Fruit fly (Drosophila melanogaster): ENCODE results near the gene kuk.

DNA sequence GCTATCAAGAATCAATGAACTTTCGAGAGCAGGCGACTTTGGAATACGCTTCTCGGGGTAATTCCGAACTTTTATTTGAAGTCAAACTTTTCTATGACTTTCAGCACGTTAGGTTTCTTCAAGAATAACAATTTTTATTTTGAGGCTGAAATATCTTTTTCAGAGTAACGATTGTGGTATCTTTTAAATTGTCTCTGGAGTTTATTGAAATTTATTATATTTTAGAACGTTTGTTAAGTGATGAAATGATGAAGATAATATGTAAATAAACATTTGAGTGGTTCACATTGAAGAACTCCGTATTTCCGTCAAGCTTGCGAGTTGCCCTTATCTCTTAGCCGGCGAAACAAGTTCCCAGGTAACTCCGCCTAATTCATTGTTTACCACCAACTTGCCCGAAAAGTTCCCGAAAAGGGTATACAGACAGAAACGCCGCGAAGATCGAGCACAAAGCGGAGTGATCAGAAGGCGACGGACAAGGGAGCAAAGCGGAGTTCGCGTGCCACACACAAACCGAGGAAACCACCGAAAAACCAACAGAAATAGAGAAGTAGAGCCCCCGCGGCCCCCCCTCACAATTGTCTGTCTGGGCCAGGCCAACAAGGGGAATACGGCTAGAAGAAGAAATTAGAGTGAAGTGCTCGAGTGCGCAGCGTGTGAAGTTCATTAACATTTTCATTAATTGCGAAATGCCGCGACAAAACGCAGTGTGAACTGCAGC is 37.7 kb downstream of the kuk start:
- no peak for TF ChIP-seq CTCF (optimal IDR thresholded peaks at IDR 0.05)
- TF ChIP-seq CG8478 (optimal IDR thresholded peaks at IDR 0.05): no peak
